Fruit fly (Drosophila melanogaster) whole organism, embryonic: Measurements from ENCODE around the gene sra.

Experiments used
- Ada2b ChIP-seq: fragments of 200-800 bp; sonication (Bioruptor generic); IDR thresholded peaks from 2 replicates; pipeline ENCODE4 v1.3.6; 2022; ENCODE audit warnings: missing biosample characterization, missing genetic modification characterization
- Atf6 ChIP-seq: fragments of 200-800 bp; sonication (Bioruptor generic); IDR thresholded peaks from 2 replicates; pipeline ENCODE4 v1.3.6; 2022; ENCODE audit warnings: missing biosample characterization, missing genetic modification characterization
- Bdp1 ChIP-seq: fragments of 200-800 bp; sonication (Bioruptor generic); optimal IDR thresholded peaks from 3 replicates; lab custom pipeline; 2016; ENCODE audit warnings: missing biosample characterization, missing genetic modification characterization
- CG10321 ChIP-seq: fragments of 200-800 bp; sonication (Bioruptor generic); IDR thresholded peaks from 2 replicates; pipeline ENCODE4 v1.3.6; 2022; ENCODE audit warnings: missing biosample characterization, missing genetic modification characterization
- CG10366 ChIP-seq: fragments of 200-800 bp; sonication (Bioruptor generic); IDR thresholded peaks from 2 replicates; pipeline ENCODE4 v1.3.6; 2022; ENCODE audit warnings: missing biosample characterization, missing genetic modification characterization
- CG10543 ChIP-seq: fragments of 200-800 bp; sonication (Bioruptor generic); optimal IDR thresholded peaks from 3 replicates; lab custom pipeline; 2017; ENCODE audit warnings: missing biosample characterization, mild to moderate bottlenecking, missing genetic modification characterization, moderate library complexity
- CG11456 ChIP-seq: fragments of 200-800 bp; sonication (Bioruptor generic); IDR thresholded peaks from 3 replicates; pipeline ENCODE4 v1.3.6; 2022; ENCODE audit warnings: missing biosample characterization, missing genetic modification characterization
- CG12744 ChIP-seq: fragments of 200-800 bp; sonication (Bioruptor generic); optimal IDR thresholded peaks from 2 replicates; lab custom pipeline; 2016; ENCODE audit warnings: missing biosample characterization, missing genetic modification characterization
- CG14667 ChIP-seq: fragments of 200-800 bp; sonication (Bioruptor generic); IDR thresholded peaks from 2 replicates; pipeline ENCODE4 v1.3.6; 2022; ENCODE audit warnings: missing biosample characterization, missing genetic modification characterization
- CG15696 ChIP-seq: fragments of 200-800 bp; sonication (Bioruptor generic); optimal IDR thresholded peaks from 2 replicates; lab custom pipeline; 2019; ENCODE audit warnings: missing biosample characterization, mild to moderate bottlenecking, missing genetic modification characterization, moderate library complexity
- CG17186 ChIP-seq: fragments of 200-800 bp; sonication (Bioruptor generic); optimal IDR thresholded peaks from 3 replicates; lab custom pipeline; 2017; ENCODE audit warnings: missing biosample characterization, missing genetic modification reagents, missing genetic modification characterization
- CG18476 ChIP-seq: fragments of 200-800 bp; sonication (Bioruptor generic); optimal IDR thresholded peaks from 2 replicates; lab custom pipeline; 2016; ENCODE audit warnings: missing biosample characterization, mild to moderate bottlenecking, missing genetic modification characterization
- CG18619 ChIP-seq: fragments of 200-800 bp; sonication (Bioruptor generic); optimal IDR thresholded peaks from 3 replicates; lab custom pipeline; 2017; ENCODE audit warnings: missing biosample characterization, mild to moderate bottlenecking, missing genetic modification characterization
- CG31441 ChIP-seq: fragments of 200-800 bp; sonication (Bioruptor generic); IDR thresholded peaks from 2 replicates; pipeline ENCODE4 v1.3.6; 2022; ENCODE audit warnings: missing biosample characterization, missing genetic modification characterization
- CG3281 ChIP-seq: fragments of 200-800 bp; sonication (Bioruptor generic); optimal IDR thresholded peaks from 3 replicates; lab custom pipeline; 2017; ENCODE audit warnings: missing biosample characterization, mild to moderate bottlenecking, missing genetic modification characterization
- CG33213 ChIP-seq: fragments of 200-800 bp; sonication (Bioruptor generic); optimal IDR thresholded peaks from 3 replicates; lab custom pipeline; 2016; ENCODE audit warnings: missing biosample characterization, missing genetic modification characterization
- CG34422 ChIP-seq: fragments of 200-800 bp; sonication (Bioruptor generic); IDR thresholded peaks from 3 replicates; pipeline ENCODE4 v1.3.6; 2022; ENCODE audit warnings: missing biosample characterization, missing genetic modification characterization
- CG4820 ChIP-seq: fragments of 200-800 bp; sonication (Bioruptor generic); optimal IDR thresholded peaks from 3 replicates; lab custom pipeline; 2016; ENCODE audit warnings: missing biosample characterization, missing genetic modification characterization
- CG7987 ChIP-seq: fragments of 200-800 bp; sonication (Bioruptor generic); optimal IDR thresholded peaks from 2 replicates; lab custom pipeline; 2018; ENCODE audit warnings: missing biosample characterization, mild to moderate bottlenecking, missing genetic modification characterization, moderate library complexity
- CG8281 ChIP-seq: fragments of 200-800 bp; sonication (Bioruptor generic); optimal IDR thresholded peaks from 2 replicates; lab custom pipeline; 2018; ENCODE audit warnings: missing biosample characterization, mild to moderate bottlenecking, missing genetic modification characterization, moderate library complexity
- CG8478 ChIP-seq: fragments of >200 bp; optimal IDR thresholded peaks from 2 replicates; lab custom pipeline; 2018
- CG9727 ChIP-seq: fragments of 200-800 bp; sonication (Bioruptor generic); optimal IDR thresholded peaks from 3 replicates; lab custom pipeline; 2017; ENCODE audit warnings: missing biosample characterization, mild to moderate bottlenecking, missing genetic modification characterization
- Dbx ChIP-seq: fragments of 200-800 bp; sonication (Bioruptor generic); IDR thresholded peaks from 3 replicates; pipeline ENCODE4 v1.3.6; 2022; ENCODE audit warnings: missing biosample characterization, missing genetic modification characterization
- HLH4C ChIP-seq: fragments of 200-800 bp; sonication (Bioruptor generic); IDR thresholded peaks from 3 replicates; pipeline ENCODE4 v1.3.6; 2022; ENCODE audit warnings: missing biosample characterization, missing genetic modification characterization; ENCODE audit not compliant: partially characterized antibody
- Hr78 ChIP-seq, 2 experiments: fragments of 200-800 bp in 1 of 2; fragments of >200 bp in 1 of 2; sonication (Bioruptor generic) in 1 of 2; optimal IDR thresholded peaks; 2 replicates each; lab custom pipeline; 2017 to 2019; ENCODE audit warnings: missing biosample characterization in 2 of 2, missing genetic modification characterization in 2 of 2, mild to moderate bottlenecking in 1 of 2, moderate library complexity in 1 of 2
- NK7.1 ChIP-seq: fragments of 200-800 bp; sonication (Bioruptor generic); optimal IDR thresholded peaks from 3 replicates; lab custom pipeline; 2016; ENCODE audit warnings: missing biosample characterization, missing genetic modification characterization
- Ravus ChIP-seq: fragments of 200-800 bp; sonication (Bioruptor generic); IDR thresholded peaks from 2 replicates; pipeline ENCODE4 v1.3.6; 2022; ENCODE audit warnings: missing biosample characterization, missing genetic modification characterization
- Rx ChIP-seq: fragments of 200-800 bp; sonication (Bioruptor generic); IDR thresholded peaks from 2 replicates; pipeline ENCODE4 v1.3.6; 2022; ENCODE audit warnings: missing biosample characterization, missing genetic modification characterization
- Ssrp ChIP-seq: fragments of 200-800 bp; sonication (Bioruptor generic); optimal IDR thresholded peaks from 2 replicates; lab custom pipeline; 2018; ENCODE audit warnings: missing biosample characterization, mild to moderate bottlenecking, missing genetic modification characterization, moderate library complexity
- cato ChIP-seq: fragments of 200-800 bp; sonication (Bioruptor generic); optimal IDR thresholded peaks from 2 replicates; lab custom pipeline; 2016; ENCODE audit warnings: missing biosample characterization, missing genetic modification characterization, borderline replicate concordance
- chif ChIP-seq, 2 experiments: fragments of 200-800 bp; sonication (Bioruptor generic); optimal IDR thresholded peaks; 3 replicates each; lab custom pipeline; 2016; ENCODE audit warnings: missing biosample characterization in 2 of 2, missing genetic modification characterization in 2 of 2
- en ChIP-seq: fragments of 200-800 bp; sonication (Bioruptor generic); optimal IDR thresholded peaks from 2 replicates; lab custom pipeline; 2016; ENCODE audit warnings: missing biosample characterization, missing genetic modification characterization
- fru ChIP-seq: fragments of >200 bp; optimal IDR thresholded peaks from 2 replicates; lab custom pipeline; 2017
- gfzf ChIP-seq: fragments of 200-800 bp; sonication (Bioruptor generic); optimal IDR thresholded peaks from 2 replicates; lab custom pipeline; 2016; ENCODE audit warnings: missing biosample characterization, mild to moderate bottlenecking, missing genetic modification characterization, moderate library complexity
- grn ChIP-seq: fragments of 200-800 bp; sonication (Bioruptor generic); optimal IDR thresholded peaks from 3 replicates; lab custom pipeline; 2017; ENCODE audit warnings: missing biosample characterization, missing genetic modification characterization
- gro ChIP-seq: fragments of 200-800 bp; sonication (Bioruptor generic); optimal IDR thresholded peaks from 2 replicates; lab custom pipeline; 2016; ENCODE audit warnings: missing biosample characterization, missing genetic modification characterization
- gsb ChIP-seq: fragments of 200-800 bp; sonication (Bioruptor generic); IDR thresholded peaks from 2 replicates; pipeline ENCODE4 v1.3.6; 2022; ENCODE audit warnings: missing biosample characterization, missing genetic modification characterization
- hbn ChIP-seq: fragments of 200-800 bp; sonication (Bioruptor generic); IDR thresholded peaks from 2 replicates; pipeline ENCODE4 v1.3.6; 2022; ENCODE audit warnings: missing biosample characterization, missing genetic modification characterization; ENCODE audit not compliant: partially characterized antibody
- lov ChIP-seq, 2 experiments: fragments of 200-800 bp in 1 of 2; fragments of >200 bp in 1 of 2; sonication (Bioruptor generic) in 1 of 2; IDR thresholded peaks in 1 of 2; optimal IDR thresholded peaks in 1 of 2; 2 replicates in 1 of 2; 3 replicates in 1 of 2; pipeline versions ENCODE4 v1.3.6 to Lab custom; 2017 to 2022; ENCODE audit warnings: missing biosample characterization in 1 of 2, missing genetic modification characterization in 1 of 2
- mirr ChIP-seq: fragments of 200-800 bp; sonication (Bioruptor generic); optimal IDR thresholded peaks from 3 replicates; lab custom pipeline; 2018; ENCODE audit warnings: missing biosample characterization, mild to moderate bottlenecking, missing genetic modification characterization
- rib ChIP-seq: fragments of 200-800 bp; sonication (Bioruptor generic); IDR thresholded peaks from 2 replicates; pipeline ENCODE4 v1.3.6; 2022; ENCODE audit warnings: missing biosample characterization, missing genetic modification characterization
- sd ChIP-seq: fragments of 200-800 bp; sonication (Bioruptor generic); optimal IDR thresholded peaks from 3 replicates; lab custom pipeline; 2018; ENCODE audit warnings: missing biosample characterization, mild to moderate bottlenecking, missing genetic modification characterization, moderate library complexity
- slp2 ChIP-seq: fragments of 200-800 bp; sonication (Bioruptor generic); optimal IDR thresholded peaks from 2 replicates; lab custom pipeline; 2016; ENCODE audit warnings: missing biosample characterization, missing genetic modification characterization
- tll ChIP-seq, 2 experiments: fragments of 200-800 bp in 1 of 2; fragments of >200 bp in 1 of 2; sonication (Bioruptor generic) in 1 of 2; optimal IDR thresholded peaks; 2 replicates each; lab custom pipeline; 2017 to 2019; ENCODE audit warnings: missing biosample characterization in 2 of 2, missing genetic modification characterization in 2 of 2, mild to moderate bottlenecking in 1 of 2, moderate library complexity in 1 of 2
- tup ChIP-seq: fragments of 200-800 bp; sonication (Bioruptor generic); optimal IDR thresholded peaks from 2 replicates; lab custom pipeline; 2016; ENCODE audit warnings: missing biosample characterization, mild to moderate bottlenecking, missing genetic modification characterization, moderate library complexity
- tx ChIP-seq: fragments of 200-800 bp; sonication (Bioruptor generic); optimal IDR thresholded peaks from 2 replicates; lab custom pipeline; 2016; ENCODE audit warnings: missing biosample characterization, missing genetic modification characterization
- yki ChIP-seq: fragments of >200 bp; optimal IDR thresholded peaks from 3 replicates; lab custom pipeline; 2018
- zen2 ChIP-seq: fragments of 200-800 bp; sonication (Bioruptor generic); IDR thresholded peaks from 3 replicates; pipeline ENCODE4 v1.3.6; 2022; ENCODE audit warnings: missing biosample characterization, missing genetic modification characterization; ENCODE audit not compliant: partially characterized antibody

sra gene

DNA sequence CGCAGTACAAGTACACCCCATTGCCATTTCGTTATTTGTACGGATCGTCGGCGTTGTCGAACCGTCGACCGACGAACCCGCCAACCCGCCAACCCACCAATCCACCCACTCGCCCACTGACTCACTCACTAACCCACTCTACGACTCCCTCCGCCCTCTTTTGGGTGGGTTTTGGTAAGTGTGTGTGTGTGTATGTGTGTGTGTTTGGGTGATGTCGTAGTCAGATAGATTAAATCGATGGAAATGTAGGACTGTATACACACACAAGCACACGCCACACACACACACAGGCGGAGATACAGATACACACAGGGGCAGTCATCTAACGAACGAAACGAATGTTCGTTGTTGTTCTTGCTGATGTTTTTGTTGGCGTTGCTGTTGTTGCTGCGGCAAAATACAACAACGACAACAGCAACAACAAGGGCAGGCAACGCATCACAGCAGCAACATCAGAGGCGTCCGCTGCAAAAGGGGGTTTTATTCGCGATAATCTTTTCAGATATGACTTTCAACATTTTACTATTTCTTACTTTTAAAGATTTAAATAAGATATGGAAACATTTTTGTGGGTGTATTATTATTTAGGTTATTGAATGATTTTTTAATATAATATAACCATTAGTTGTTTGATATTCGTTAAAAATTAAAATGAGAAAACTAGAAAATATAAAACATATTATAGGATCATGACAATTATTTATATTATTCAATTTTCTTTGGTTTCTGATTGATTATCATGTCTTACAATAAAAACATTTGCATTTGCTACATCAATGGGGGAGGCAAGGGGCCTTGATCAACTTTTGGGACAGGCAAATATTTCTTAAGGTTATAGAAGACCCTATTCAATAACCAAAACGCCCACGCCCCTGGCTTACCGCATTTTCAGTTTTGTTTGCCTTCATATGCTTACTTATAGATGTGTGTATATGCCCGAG, 34.8 kb downstream of the sra start (continued):
- TF ChIP-seq CG10321 (GFP tag; lab: Robert Waterston, UW), result no peak
- no peak for TF ChIP-seq Dbx
- peak; percentile 87 for TF ChIP-seq mirr (GFP tag; lab: Kevin White, UChicago)
- no peak for TF ChIP-seq CG12744 (GFP tag; lab: Kevin White, UChicago)
- peak; percentile 96 for TF ChIP-seq Ssrp
- peak; percentile 29 for TF ChIP-seq Bdp1
- TF ChIP-seq CG10366 (GFP tag; lab: Robert Waterston, UW), result peak; percentile 71
- TF ChIP-seq CG18476 (GFP tag; lab: Kevin White, UChicago), result peak; percentile 63
- peak; percentile 55 for TF ChIP-seq gsb (GFP tag; lab: Robert Waterston, UW)
- peak; percentile 94 for TF ChIP-seq CG8478 (lab: Kevin White, UChicago)
- peak; percentile 98 for TF ChIP-seq CG9727
- TF ChIP-seq gro (GFP tag; lab: Kevin White, UChicago), result no peak
- peak; percentile 26 for TF ChIP-seq NK7.1 (GFP tag; lab: Kevin White, UChicago)
- peak; percentile 64 for TF ChIP-seq Rx (GFP tag; lab: Robert Waterston, UW)
- peak in 1 of 2 experiments; percentile 43 for TF ChIP-seq tll (GFP tag; optimal IDR thresholded peaks at IDR 0.05; lab: Kevin White, UChicago)
- TF ChIP-seq CG10543, result peak; percentile 88
- peak; percentile 93 for TF ChIP-seq CG3281 (GFP tag; lab: Kevin White, UChicago)
- TF ChIP-seq chif (GFP tag; optimal IDR thresholded peaks at IDR 0.05; lab: Kevin White, UChicago), result peak; percentile 29 to 38
- no peak for TF ChIP-seq gfzf
- TF ChIP-seq Hr78 (GFP tag; optimal IDR thresholded peaks at IDR 0.05; lab: Kevin White, UChicago), result peak in 1 of 2 experiments; percentile 91
- TF ChIP-seq cato, result peak; percentile 92
- TF ChIP-seq CG11456, result peak; percentile 80
- TF ChIP-seq CG18619, result peak; percentile 98
- TF ChIP-seq zen2 (GFP tag; lab: Robert Waterston, UW), result no peak
- no peak for TF ChIP-seq CG33213 (GFP tag; lab: Kevin White, UChicago)
- no peak for TF ChIP-seq yki (lab: Kevin White, UChicago)
- TF ChIP-seq CG7987, result no peak
- peak; percentile 68 for TF ChIP-seq CG34422 (GFP tag; lab: Robert Waterston, UW)
- 0 out of 2 replicates have a peak, but pooled peaks have one; percentile 6 for TF ChIP-seq Ada2b (GFP tag; lab: Robert Waterston, UW)
- no peak for TF ChIP-seq Atf6 (GFP tag; lab: Robert Waterston, UW)
- TF ChIP-seq Ravus (GFP tag; lab: Robert Waterston, UW), result peak; percentile 40
- TF ChIP-seq hbn (GFP tag; lab: Robert Waterston, UW), result no peak
- peak; percentile 22 for TF ChIP-seq tup
- peak; percentile 81 for TF ChIP-seq CG15696 (tag; lab: Kevin White, UChicago)
- TF ChIP-seq tx (GFP tag; lab: Kevin White, UChicago), result peak; percentile 39
- TF ChIP-seq fru, result no peak
- TF ChIP-seq en, result no peak
- peak; percentile 87 for TF ChIP-seq grn
- no peak for TF ChIP-seq CG17186 (GFP tag; lab: Kevin White, UChicago)
- TF ChIP-seq CG4820 (GFP tag; lab: Kevin White, UChicago), result peak; percentile 80
- TF ChIP-seq CG14667 (GFP tag; lab: Robert Waterston, UW), result peak; percentile 79
- peak; percentile 72 for TF ChIP-seq slp2 (GFP tag; lab: Kevin White, UChicago)
- no peak for TF ChIP-seq rib
- no peak; the same call in 2 of the 3 replicates for TF ChIP-seq HLH4C (GFP tag; lab: Robert Waterston, UW)
- TF ChIP-seq sd (tag; lab: Kevin White, UChicago), result peak; percentile 50
- peak; percentile 91; the same call in 1 of the 2 replicates for TF ChIP-seq CG31441 (GFP tag; lab: Robert Waterston, UW)
- peak; percentile 80 for TF ChIP-seq CG8281 (tag; lab: Kevin White, UChicago)
- TF ChIP-seq lov (optimal IDR thresholded peaks at IDR 0.05; lab: Kevin White, UChicago), result no peak
- peak; percentile 78; the same call in 2 of the 3 replicates for TF ChIP-seq lov (GFP tag; IDR thresholded peaks at IDR 0.05; lab: Robert Waterston, UW)
